Worm (Caenorhabditis elegans) whole organism, L1 larva: ENCODE measurements around the gene F10C2.5.

Source experiments
- C04F5.9 ChIP-seq: sonication (generic microtip); optimal IDR thresholded peaks from 2 replicates; lab custom pipeline; 2016; ENCODE audit warnings: missing genetic modification characterization, missing compliant biosample characterization
- C16A3.4 ChIP-seq: fragments of 150-350 bp; optimal IDR thresholded peaks from 2 replicates; lab custom pipeline; 2014; ENCODE audit warnings: missing biosample characterization, missing genetic modification characterization
- F16B12.6 ChIP-seq: fragments of 150-350 bp; optimal IDR thresholded peaks from 2 replicates; lab custom pipeline; 2014; ENCODE audit warnings: missing biosample characterization, missing genetic modification characterization
- aha-1 ChIP-seq: fragments of 150-350 bp; optimal IDR thresholded peaks from 2 replicates; lab custom pipeline; 2014; ENCODE audit warnings: missing biosample characterization, missing genetic modification characterization
- aly-2 ChIP-seq: fragments of 150-350 bp; optimal IDR thresholded peaks from 2 replicates; lab custom pipeline; 2014; ENCODE audit warnings: missing biosample characterization, missing genetic modification characterization
- blmp-1 ChIP-seq: fragments of 150-350 bp; optimal IDR thresholded peaks from 2 replicates; lab custom pipeline; 2014; ENCODE audit warnings: missing biosample characterization, missing genetic modification characterization
- ceh-63 ChIP-seq: fragments of 200-800 bp; sonication (Bioruptor generic); optimal IDR thresholded peaks from 2 replicates; lab custom pipeline; 2018; ENCODE audit warnings: mild to moderate bottlenecking, missing genetic modification characterization, missing compliant biosample characterization
- ceh-8 ChIP-seq: fragments of 200-800 bp; sonication (Bioruptor generic); optimal IDR thresholded peaks from 2 replicates; lab custom pipeline; 2018; ENCODE audit warnings: mild to moderate bottlenecking, missing genetic modification characterization, moderate library complexity, missing compliant biosample characterization
- ceh-88 ChIP-seq: fragments of 200-800 bp; sonication (Bioruptor generic); IDR thresholded peaks from 2 replicates; pipeline ENCODE4 v1.3.6; 2022; ENCODE audit warnings: missing genetic modification characterization, missing compliant biosample characterization
- dsc-1 ChIP-seq: sonication (generic microtip); optimal IDR thresholded peaks from 2 replicates; lab custom pipeline; 2016; ENCODE audit warnings: mild to moderate bottlenecking, missing genetic modification characterization, missing compliant biosample characterization
- efl-1 ChIP-seq, 4 experiments: fragments of 150-350 bp; optimal IDR thresholded peaks in 3 of 4; peaks in 1 of 4; 1 replicate in 1 of 4; 2 replicates in 3 of 4; lab custom pipeline; 2014; ENCODE audit warnings: missing biosample characterization in 2 of 4, missing genetic modification characterization in 2 of 4, missing genetic modification reagents in 2 of 4
- efl-3 ChIP-seq: fragments of 200-800 bp; sonication (Bioruptor generic); optimal IDR thresholded peaks from 2 replicates; lab custom pipeline; 2018; ENCODE audit warnings: mild to moderate bottlenecking, missing genetic modification characterization, missing compliant biosample characterization
- egl-27 ChIP-seq, 2 experiments: fragments of 150-350 bp in 1 of 2; sonication (generic microtip); optimal IDR thresholded peaks; 3 replicates each; lab custom pipeline; 2017 to 2018; ENCODE audit warnings: missing biosample characterization in 2 of 2, missing genetic modification characterization in 2 of 2, missing genetic modification reagents in 2 of 2
- elt-2 ChIP-seq: sonication (generic microtip); optimal IDR thresholded peaks from 2 replicates; lab custom pipeline; 2016; ENCODE audit warnings: missing genetic modification characterization, mild to moderate bottlenecking, inconsistent platforms, missing compliant biosample characterization, missing genetic modification reagents
- ets-5 ChIP-seq: fragments of 200-800 bp; sonication (Bioruptor generic); IDR thresholded peaks from 2 replicates; pipeline ENCODE4 v1.3.6; 2022; ENCODE audit warnings: missing genetic modification characterization, missing compliant biosample characterization
- fkh-10 ChIP-seq: sonication (generic microtip); optimal IDR thresholded peaks from 2 replicates; lab custom pipeline; 2017; ENCODE audit warnings: missing biosample characterization, missing genetic modification reagents, missing genetic modification characterization
- grh-1 ChIP-seq: fragments of 200-800 bp; sonication (Bioruptor generic); IDR thresholded peaks from 2 replicates; pipeline ENCODE4 v1.3.6; 2022; ENCODE audit warnings: missing genetic modification reagents, missing genetic modification characterization, missing compliant biosample characterization
- hlh-17 ChIP-seq: fragments of 200-800 bp; sonication (Bioruptor generic); optimal IDR thresholded peaks from 2 replicates; lab custom pipeline; 2018; ENCODE audit warnings: missing genetic modification characterization, mild to moderate bottlenecking, missing compliant biosample characterization, moderate library complexity, borderline replicate concordance
- hlh-4 ChIP-seq: sonication (generic microtip); optimal IDR thresholded peaks from 2 replicates; lab custom pipeline; 2016; ENCODE audit warnings: mild to moderate bottlenecking, missing genetic modification characterization, missing compliant biosample characterization
- hpl-2 ChIP-seq: fragments of 150-350 bp; optimal IDR thresholded peaks from 2 replicates; lab custom pipeline; 2014; ENCODE audit warnings: missing biosample characterization, missing genetic modification reagents, missing genetic modification characterization
- isw-1 ChIP-seq: fragments of 200-800 bp; sonication (Bioruptor generic); IDR thresholded peaks from 2 replicates; pipeline ENCODE4 v1.3.6; 2022; ENCODE audit warnings: missing genetic modification characterization, missing compliant biosample characterization
- lin-13 ChIP-seq: fragments of 150-350 bp; optimal IDR thresholded peaks from 2 replicates; lab custom pipeline; 2014; ENCODE audit warnings: missing biosample characterization, missing genetic modification reagents, missing genetic modification characterization
- lin-14 ChIP-seq: fragments of 200-800 bp; sonication (Bioruptor generic); optimal IDR thresholded peaks from 2 replicates; lab custom pipeline; 2018; ENCODE audit warnings: mild to moderate bottlenecking, missing genetic modification characterization, moderate library complexity, missing compliant biosample characterization
- lin-15B ChIP-seq: fragments of 150-350 bp; sonication (generic microtip); optimal IDR thresholded peaks from 3 replicates; lab custom pipeline; 2014; ENCODE audit warnings: missing biosample characterization, missing genetic modification characterization
- lsy-2 ChIP-seq, 2 experiments: fragments of 150-350 bp; optimal IDR thresholded peaks; 2 replicates each; lab custom pipeline; 2014; ENCODE audit warnings: missing biosample characterization in 2 of 2, missing genetic modification characterization in 2 of 2
- mab-9 ChIP-seq: fragments of 200-800 bp; sonication (Bioruptor generic); IDR thresholded peaks from 2 replicates; pipeline ENCODE4 v1.3.6; 2022; ENCODE audit warnings: missing genetic modification reagents, missing genetic modification characterization, missing compliant biosample characterization
- mef-2 ChIP-seq: fragments of 150-350 bp; optimal IDR thresholded peaks from 2 replicates; lab custom pipeline; 2014; ENCODE audit warnings: missing biosample characterization, missing genetic modification characterization
- mep-1 ChIP-seq: fragments of 150-350 bp; optimal IDR thresholded peaks from 2 replicates; lab custom pipeline; 2014; ENCODE audit warnings: missing biosample characterization, missing genetic modification characterization
- nhr-12 ChIP-seq: sonication (generic microtip); optimal IDR thresholded peaks from 2 replicates; lab custom pipeline; 2017; ENCODE audit warnings: missing biosample characterization, missing genetic modification characterization
- nhr-20 ChIP-seq: sonication (generic microtip); optimal IDR thresholded peaks from 2 replicates; lab custom pipeline; 2016; ENCODE audit warnings: mild to moderate bottlenecking, missing genetic modification characterization, missing compliant biosample characterization
- nhr-237 ChIP-seq: fragments of 150-350 bp; optimal IDR thresholded peaks from 2 replicates; lab custom pipeline; 2014; ENCODE audit warnings: missing biosample characterization, missing genetic modification characterization
- nhr-71 ChIP-seq: sonication (generic microtip); optimal IDR thresholded peaks from 2 replicates; lab custom pipeline; 2016; ENCODE audit warnings: mild to moderate bottlenecking, missing genetic modification characterization, moderate library complexity, missing compliant biosample characterization
- nhr-76 ChIP-seq: sonication (generic microtip); optimal IDR thresholded peaks from 2 replicates; lab custom pipeline; 2017; ENCODE audit warnings: missing biosample characterization, missing genetic modification characterization
- nhr-84 ChIP-seq: sonication (generic microtip); optimal IDR thresholded peaks from 2 replicates; lab custom pipeline; 2017; ENCODE audit warnings: missing biosample characterization, missing genetic modification characterization
- nhr-85 ChIP-seq: sonication (generic microtip); peaks from one replicate; lab custom pipeline; 2016; ENCODE audit warnings: missing genetic modification characterization, inconsistent platforms, missing compliant biosample characterization
- pqm-1 ChIP-seq: sonication (generic microtip); optimal IDR thresholded peaks from 3 replicates; lab custom pipeline; 2017; ENCODE audit warnings: missing biosample characterization, missing genetic modification characterization
- rnt-1 ChIP-seq: sonication (generic microtip); optimal IDR thresholded peaks from 2 replicates; lab custom pipeline; 2016; ENCODE audit warnings: mild to moderate bottlenecking, missing genetic modification characterization, moderate library complexity, missing compliant biosample characterization
- skn-1 ChIP-seq: fragments of 150-350 bp; optimal IDR thresholded peaks from 2 replicates; lab custom pipeline; 2014; ENCODE audit warnings: missing biosample characterization, missing genetic modification characterization
- sox-4 ChIP-seq: sonication (generic microtip); optimal IDR thresholded peaks from 2 replicates; lab custom pipeline; 2016; ENCODE audit warnings: missing genetic modification characterization, missing compliant biosample characterization
- sup-37 ChIP-seq: fragments of 200-800 bp; sonication (Bioruptor generic); optimal IDR thresholded peaks from 2 replicates; lab custom pipeline; 2018; ENCODE audit warnings: mild to moderate bottlenecking, missing genetic modification characterization, missing compliant biosample characterization
- swsn-7 ChIP-seq: sonication (generic microtip); optimal IDR thresholded peaks from 2 replicates; lab custom pipeline; 2016; ENCODE audit warnings: missing genetic modification characterization, missing compliant biosample characterization
- tbx-2 ChIP-seq: sonication (generic microtip); optimal IDR thresholded peaks from 2 replicates; lab custom pipeline; 2016; ENCODE audit warnings: missing genetic modification characterization, missing compliant biosample characterization
- tlp-1 ChIP-seq: fragments of 150-350 bp; optimal IDR thresholded peaks from 2 replicates; lab custom pipeline; 2014; ENCODE audit warnings: missing biosample characterization, missing genetic modification characterization
- unc-130 ChIP-seq: fragments of 150-350 bp; optimal IDR thresholded peaks from 2 replicates; lab custom pipeline; 2017; ENCODE audit warnings: missing biosample characterization, missing genetic modification characterization, inconsistent platforms
- unc-62 ChIP-seq: fragments of 150-350 bp; optimal IDR thresholded peaks from 2 replicates; lab custom pipeline; 2014; ENCODE audit warnings: missing biosample characterization, missing genetic modification reagents, missing genetic modification characterization
- unc-98 ChIP-seq: fragments of 200-800 bp; sonication (Bioruptor generic); IDR thresholded peaks from 2 replicates; pipeline ENCODE4 v1.3.6; 2022; ENCODE audit warnings: missing genetic modification characterization, missing compliant biosample characterization
- xbp-1 ChIP-seq: sonication (generic microtip); optimal IDR thresholded peaks from 2 replicates; lab custom pipeline; 2016; ENCODE audit warnings: missing genetic modification characterization, missing compliant biosample characterization
- zip-4 ChIP-seq: fragments of 200-800 bp; sonication (Bioruptor generic); optimal IDR thresholded peaks from 2 replicates; lab custom pipeline; 2018; ENCODE audit warnings: mild to moderate bottlenecking, missing genetic modification characterization, moderate library complexity, missing compliant biosample characterization
- ztf-11 ChIP-seq, 2 experiments: sonication (generic microtip); optimal IDR thresholded peaks; 2 replicates each; lab custom pipeline; 2016 to 2017; ENCODE audit warnings: missing genetic modification characterization in 2 of 2, missing biosample characterization in 1 of 2, missing compliant biosample characterization in 1 of 2
- ztf-4 ChIP-seq: fragments of 150-350 bp; optimal IDR thresholded peaks from 2 replicates; lab custom pipeline; 2014; ENCODE audit warnings: missing biosample characterization, missing genetic modification characterization

Gene F10C2.5

ce11 chrV:12038783-12039182 lies 6.4 kb upstream of the F10C2.5 start (continued):
- TF ChIP-seq sup-37 (GFP tag; lab: Kevin White, UChicago) (no peak), mef-2 (tag; lab: Kevin White, UChicago) (no peak), ceh-63 (GFP tag; lab: Kevin White, UChicago) (no peak), ztf-4 (tag; lab: Kevin White, UChicago) (no peak), nhr-12 (tag; lab: Kevin White, UChicago) (no peak), nhr-71 (no peak), nhr-85 (tag; lab: Kevin White, UChicago) (no peak), nhr-237 (tag; lab: Kevin White, UChicago) (no peak), hlh-4 (tag; lab: Kevin White, UChicago) (no peak), lin-13 (GFP tag; lab: Kevin White, UChicago) (no peak), nhr-76 (tag; lab: Kevin White, UChicago) (no peak), dsc-1 (tag; lab: Kevin White, UChicago) (peak; percentile 28), elt-2 (tag; lab: Kevin White, UChicago) (no peak), nhr-84 (tag; lab: Kevin White, UChicago) (no peak), mab-9 (no peak), blmp-1 (tag; lab: Kevin White, UChicago) (no peak), ets-5 (GFP tag; lab: Robert Waterston, UW) (no peak), sox-4 (tag; lab: Kevin White, UChicago) (no peak), ceh-8 (no peak), ztf-11 (tag; optimal IDR thresholded peaks at IDR 0.05; lab: Kevin White, UChicago) (no peak), efl-1 (optimal IDR thresholded peaks at IDR 0.05; lab: Kevin White, UChicago) (no peak), efl-1 (GFP tag; optimal IDR thresholded peaks at IDR 0.05 in 1 of 2; lab: Kevin White, UChicago) (peak; percentile 18 to 58), rnt-1 (tag; lab: Kevin White, UChicago) (no peak), zip-4 (GFP tag; lab: Kevin White, UChicago) (no peak), lin-14 (GFP tag; lab: Kevin White, UChicago) (peak; percentile 51), unc-130 (no peak), pqm-1 (no peak), aha-1 (tag; lab: Kevin White, UChicago) (no peak), unc-98 (GFP tag; lab: Robert Waterston, UW) (no peak), efl-3 (GFP tag; lab: Kevin White, UChicago) (no peak), tlp-1 (tag; lab: Kevin White, UChicago) (no peak), tbx-2 (tag; lab: Kevin White, UChicago) (no peak), lin-15B (tag; lab: Kevin White, UChicago) (no peak), swsn-7 (peak; percentile 26), C16A3.4 (tag; lab: Kevin White, UChicago) (no peak), mep-1 (tag; lab: Kevin White, UChicago) (no peak), ceh-88 (GFP tag; lab: Robert Waterston, UW) (no peak), F16B12.6 (no peak), skn-1 (tag; lab: Kevin White, UChicago) (no peak), grh-1 (GFP tag; lab: Robert Waterston, UW) (no peak), fkh-10 (GFP tag; lab: Kevin White, UChicago) (no peak), hpl-2 (GFP tag; lab: Kevin White, UChicago) (no peak), lsy-2 (tag; optimal IDR thresholded peaks at IDR 0.05; lab: Kevin White, UChicago) (no peak), egl-27 (tag; optimal IDR thresholded peaks at IDR 0.05; lab: Kevin White, UChicago) (no peak), xbp-1 (tag; lab: Kevin White, UChicago) (peak; percentile 22), C04F5.9 (tag; lab: Kevin White, UChicago) (no peak), unc-62 (GFP tag; lab: Kevin White, UChicago) (no peak), aly-2 (no peak), nhr-20 (tag; lab: Kevin White, UChicago) (peak; percentile 27), hlh-17 (no peak), isw-1 (GFP tag; lab: Robert Waterston, UW) (no peak)
